Fruit fly (Drosophila melanogaster): ENCODE data around the gene CG7778.

The CG7778 gene

dm6 chr2L:8319858-8320525 lies 26.4 kb upstream of the CG7778 start, which contains the start of the genes mtsh and strat (continued):
- TF ChIP-seq Ets65A (GFP tag) (peak; percentile 94), Opbp (GFP tag; IDR thresholded peaks at IDR 0.05; ENCODE audit: partially characterized antibody) (peak; percentile 57; the same call in 1 of the 3 replicates), CG12299 (tag; optimal IDR thresholded peaks at IDR 0.05) (peak; percentile 34), CG3838 (GFP tag; optimal IDR thresholded peaks at IDR 0.05) (no peak), CG17385 (GFP tag; optimal IDR thresholded peaks at IDR 0.05) (peak; percentile 47), CG10654 (GFP tag; optimal IDR thresholded peaks at IDR 0.05) (peak; percentile 40), pros (GFP tag; optimal IDR thresholded peaks at IDR 0.05) (no peak), CG6272 (GFP tag; IDR thresholded peaks at IDR 0.05) (peak; percentile 33; the same call in 1 of the 2 replicates), pita (GFP tag; optimal IDR thresholded peaks at IDR 0.05) (no peak), Tbp (GFP tag; optimal IDR thresholded peaks at IDR 0.05) (no peak), ash1 (GFP tag; optimal IDR thresholded peaks at IDR 0.05) (peak; percentile 8), hbn (GFP tag; IDR thresholded peaks at IDR 0.05; ENCODE audit: partially characterized antibody) (no peak), CG1792 (GFP tag; optimal IDR thresholded peaks at IDR 0.05) (peak; percentile 51), CG18764 (GFP tag; optimal IDR thresholded peaks at IDR 0.05) (peak; percentile 62), hb (GFP tag; IDR thresholded peaks at IDR 0.05; ENCODE audit: partially characterized antibody) (no peak), CG6254 (GFP tag; optimal IDR thresholded peaks at IDR 0.05) (peak; percentile 30), exex (tag; optimal IDR thresholded peaks at IDR 0.05) (peak; percentile 44), MTF-1 (GFP tag; optimal IDR thresholded peaks at IDR 0.05; ENCODE audit: borderline replicate concordance) (peak; percentile 85), CG12104 (GFP tag; optimal IDR thresholded peaks at IDR 0.05) (peak; percentile 68), CG2116 (GFP tag; optimal IDR thresholded peaks at IDR 0.05) (peak; percentile 78), tgo (GFP tag; IDR thresholded peaks at IDR 0.05) (peak; percentile 41; the same call in 2 of the 3 replicates), CG13894 (tag; optimal IDR thresholded peaks at IDR 0.05) (no peak), CG3407 (GFP tag; optimal IDR thresholded peaks at IDR 0.05) (peak; percentile 14), pan (optimal IDR thresholded peaks at IDR 0.05) (no peak), pan (GFP tag; optimal IDR thresholded peaks at IDR 0.05 in 1 of 2, IDR thresholded peaks at IDR 0.05 in 1 of 2) (peak in 1 of 2 experiments; percentile 58), CG17912 (GFP tag; optimal IDR thresholded peaks at IDR 0.05) (no peak), dm (GFP tag; optimal IDR thresholded peaks at IDR 0.05) (peak; percentile 55), CG9797 (GFP tag; optimal IDR thresholded peaks at IDR 0.05) (peak; percentile 84), HLH54F (GFP tag; optimal IDR thresholded peaks at IDR 0.05) (peak; percentile 43), CG12155 (GFP tag; optimal IDR thresholded peaks at IDR 0.05) (peak; percentile 42), CG9876 (GFP tag; optimal IDR thresholded peaks at IDR 0.05) (peak; percentile 6), sug (tag; optimal IDR thresholded peaks at IDR 0.05) (no peak), lab (GFP tag; optimal IDR thresholded peaks at IDR 0.05) (peak; percentile 88), CG10431 (GFP tag; optimal IDR thresholded peaks at IDR 0.05) (no peak), ERR (GFP tag; optimal IDR thresholded peaks at IDR 0.05) (peak; percentile 44), CG16813 (GFP tag; IDR thresholded peaks at IDR 0.05; ENCODE audit: partially characterized antibody) (peak; percentile 51; the same call in 2 of the 3 replicates), Doc2 (GFP tag; IDR thresholded peaks at IDR 0.05) (no peak), CHES-1-like (GFP tag; optimal IDR thresholded peaks at IDR 0.05) (peak; percentile 55), peb (GFP tag; IDR thresholded peaks at IDR 0.05) (peak; percentile 31; the same call in 1 of the 2 replicates), Atf6 (GFP tag; IDR thresholded peaks at IDR 0.05) (peak; percentile 57; the same call in 1 of the 2 replicates), H15 (GFP tag; IDR thresholded peaks at IDR 0.05) (no peak), CG18476 (GFP tag; optimal IDR thresholded peaks at IDR 0.05) (no peak), crp (GFP tag; optimal IDR thresholded peaks at IDR 0.05) (peak in 1 of 2 experiments; percentile 47), ci (GFP tag; IDR thresholded peaks at IDR 0.05) (peak; percentile 89), Sin3A (optimal IDR thresholded peaks at IDR 0.05) (peak; percentile 50), CG8944 (GFP tag; optimal IDR thresholded peaks at IDR 0.05) (no peak), mirr (GFP tag; optimal IDR thresholded peaks at IDR 0.05) (peak; percentile 87), Rfx (GFP tag; IDR thresholded peaks at IDR 0.05) (peak; percentile 76), dysf (GFP tag; IDR thresholded peaks at IDR 0.05) (peak; percentile 45; the same call in 2 of the 3 replicates), CG30020 (tag; optimal IDR thresholded peaks at IDR 0.05) (peak; percentile 18)

Measured in whole organism, embryonic.